Worm (Caenorhabditis elegans) whole organism, young adult: Measurements from ENCODE around the gene F38E1.3.
"Not testable (repeated sequence)": the region's sequence is repeated elsewhere in the genome, so short reads cannot be mapped to it uniquely, and the experiment has no call there.

Experiments used
- F49E8.2 ChIP-seq: sonication (generic microtip); optimal IDR thresholded peaks from 3 replicates; lab custom pipeline; 2017; ENCODE audit warnings: missing genetic modification characterization, mild to moderate bottlenecking, missing compliant biosample characterization, antibody characterized with exemption, moderate library complexity; ENCODE audit not compliant: insufficient read depth
- attf-5 ChIP-seq: fragments of 200-800 bp; sonication (Bioruptor generic); optimal IDR thresholded peaks from 2 replicates; lab custom pipeline; 2018; ENCODE audit warnings: mild to moderate bottlenecking, missing genetic modification characterization, missing compliant biosample characterization
- dpl-1 ChIP-seq: fragments of 150-350 bp; optimal IDR thresholded peaks from 2 replicates; lab custom pipeline; 2014; ENCODE audit warnings: missing biosample characterization, missing genetic modification reagents, missing genetic modification characterization
- ets-4 ChIP-seq: fragments of 200-800 bp; sonication (Bioruptor generic); optimal IDR thresholded peaks from 2 replicates; lab custom pipeline; 2018; ENCODE audit warnings: mild to moderate bottlenecking, missing genetic modification characterization, missing compliant biosample characterization
- hrde-1 ChIP-seq: sonication (generic microtip); optimal IDR thresholded peaks from 2 replicates; lab custom pipeline; 2016; ENCODE audit warnings: missing genetic modification characterization, mild to moderate bottlenecking, missing compliant biosample characterization, moderate library complexity, missing genotype, missing genetic modification reagents, borderline replicate concordance
- nfya-2 ChIP-seq: fragments of 200-800 bp; sonication (Bioruptor generic); IDR thresholded peaks from 2 replicates; pipeline ENCODE4 v1.3.6; 2022; ENCODE audit warnings: missing genetic modification reagents, missing genetic modification characterization, missing compliant biosample characterization
- ztf-26 ChIP-seq: sonication (generic microtip); optimal IDR thresholded peaks from 2 replicates; lab custom pipeline; 2017; ENCODE audit warnings: missing genetic modification characterization, missing compliant biosample characterization

DNA sequence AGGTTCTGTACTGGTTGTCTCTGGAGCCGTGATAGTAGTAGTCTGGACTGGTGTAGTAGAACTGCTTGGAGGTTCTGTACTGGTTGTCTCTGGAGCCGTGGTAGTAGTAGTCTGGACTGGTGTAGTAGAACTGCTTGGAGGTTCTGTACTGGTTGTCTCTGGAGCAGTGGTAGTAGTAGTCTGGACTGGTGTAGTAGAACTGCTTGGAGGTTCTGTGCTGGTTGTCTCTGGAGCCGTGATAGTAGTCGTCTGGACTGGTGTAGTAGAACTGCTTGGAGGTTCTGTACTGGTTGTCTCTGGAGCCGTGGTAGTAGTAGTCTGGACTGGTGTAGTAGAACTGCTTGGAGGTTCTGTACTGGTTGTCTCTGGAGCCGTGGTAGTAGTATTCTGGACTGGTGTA, 46.6 kb upstream of the F38E1.3 start:
- TF ChIP-seq attf-5; dpl-1 (GFP tag; lab: Kevin White, UChicago); ztf-26 (tag; lab: Kevin White, UChicago); hrde-1 (tag; lab: Kevin White, UChicago); nfya-2 (GFP tag; lab: Robert Waterston, UW); ets-4 (GFP tag; lab: Kevin White, UChicago); F49E8.2 (tag; lab: Kevin White, UChicago): not testable (repeated sequence)
